Worm (Caenorhabditis elegans): Measurements from ENCODE around the gene K03H1.13.

ce11 chrIII:9920764-9921163 lies 29.4 kb downstream of the K03H1.13 start, which contains the start of gene F40F12.3:
- TF ChIP-seq T22C8.4 (GFP tag; IDR thresholded peaks at IDR 0.05) (no peak), klf-2 (GFP tag; conservative IDR thresholded peaks at IDR 0.05) (no peak), flt-1 (GFP tag; IDR thresholded peaks at IDR 0.05) (no peak)

All from whole organism, midembryonic.